Fruit fly (Drosophila melanogaster) Kc167 (cell line): ENCODE results near the gene DppIII.

ENCODE experiments used
- Myc ChIP-seq: fragments of >200 bp; optimal IDR thresholded peaks from 2 replicates; lab custom pipeline; 2017; ENCODE audit warnings: missing external identifiers
- h ChIP-seq: fragments of >200 bp; optimal IDR thresholded peaks from 3 replicates; lab custom pipeline; 2018; ENCODE audit warnings: missing external identifiers
- insv ChIP-seq: fragments of >200 bp; optimal IDR thresholded peaks from 3 replicates; lab custom pipeline; 2018; ENCODE audit warnings: missing external identifiers
- psq ChIP-seq: fragments of >200 bp; optimal IDR thresholded peaks from 2 replicates; lab custom pipeline; 2017; ENCODE audit warnings: missing external identifiers
- ttk ChIP-seq: sonication (Bioruptor generic); optimal IDR thresholded peaks from 2 replicates; lab custom pipeline; 2017; ENCODE audit warnings: missing external identifiers

- TF ChIP-seq ttk (lab: Kevin White, UChicago) (no peak), insv (lab: Kevin White, UChicago) (no peak), psq (no peak), h (no peak), Myc (lab: Kevin White, UChicago) (no peak)
Observed at dm6 chr3R:8303848-8304247, 40.4 kb upstream of the DppIII start, which contains the start of gene nac.
